1 worm cellular context compared by ENCODE assay signal in the genomic region with DNA sequence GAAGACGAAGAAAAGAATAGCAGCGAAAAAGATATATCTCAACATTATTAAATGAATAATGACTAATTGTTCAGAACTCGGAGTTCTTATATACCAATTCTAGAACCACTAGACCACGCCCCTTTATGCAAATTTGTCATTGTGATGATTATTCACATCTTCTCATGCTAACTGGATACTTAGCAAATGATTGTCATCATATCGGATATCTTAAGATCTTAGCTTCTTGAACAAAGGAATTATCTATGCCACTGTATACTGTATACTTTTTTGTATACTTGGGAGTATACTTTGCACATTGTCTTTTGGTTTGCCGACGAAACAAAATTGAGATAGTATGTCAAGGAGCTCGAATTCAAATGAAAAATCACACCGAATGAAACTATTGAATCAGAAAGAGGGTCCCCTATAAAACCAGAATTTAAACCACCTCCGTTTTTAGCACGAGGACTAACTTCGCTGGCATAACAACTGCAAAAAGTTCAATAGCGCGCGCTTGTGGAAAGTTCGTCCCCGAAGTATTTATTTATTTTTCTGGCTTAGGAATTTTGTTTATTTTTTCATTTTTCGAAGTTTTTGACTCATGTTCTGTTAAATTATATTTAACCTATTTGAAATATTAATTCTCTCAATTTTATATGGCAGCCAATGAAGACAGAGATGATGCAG.
A peak's percentile ranks its signal among the peaks of the same experiment; 100 is the strongest.
TF ChIP-seq lines count a peak whose summit lies in the region.

sdz-1 (minus strand) TSS at position 51 of the 669 bp plus-strand sequence.
vps-33.1 (plus strand) TSS at position 639 of the 669 bp plus-strand sequence.

TF ChIP-seq in whole organism, L1 larva, 84 proteins besides CTCF, POLR2A, EP300 and RAD21 (continued from another document):
- TF ChIP-seq mdl-1 (tag; optimal IDR thresholded peaks at IDR 0.05; lab: Kevin White, UChicago) (peak in 1 of 2 experiments; percentile 58), elt-2 (tag; optimal IDR thresholded peaks at IDR 0.05; lab: Kevin White, UChicago) (no peak), lsy-2 (tag; optimal IDR thresholded peaks at IDR 0.05; lab: Kevin White, UChicago) (peak; percentile 42 to 86), C16A3.4 (tag; optimal IDR thresholded peaks at IDR 0.05; lab: Kevin White, UChicago) (peak; percentile 70), dpl-1 (GFP tag; optimal IDR thresholded peaks at IDR 0.05; lab: Kevin White, UChicago) (peak; percentile 73 to 89 (median 83)), pqm-1 (tag; optimal IDR thresholded peaks at IDR 0.05; lab: Kevin White, UChicago) (no peak), lin-13 (GFP tag; optimal IDR thresholded peaks at IDR 0.05; lab: Kevin White, UChicago) (no peak), nhr-77 (tag; optimal IDR thresholded peaks at IDR 0.05; lab: Kevin White, UChicago) (peak; percentile 3), lir-3 (tag; optimal IDR thresholded peaks at IDR 0.05; lab: Kevin White, UChicago; ENCODE audit: poor library complexity) (peak; percentile 74), unc-86 (tag; optimal IDR thresholded peaks at IDR 0.05; lab: Kevin White, UChicago) (no peak), sup-37 (GFP tag; optimal IDR thresholded peaks at IDR 0.05; lab: Kevin White, UChicago) (no peak), lin-14 (GFP tag; optimal IDR thresholded peaks at IDR 0.05; lab: Kevin White, UChicago) (peak; percentile 49), sox-4 (tag; optimal IDR thresholded peaks at IDR 0.05; lab: Kevin White, UChicago) (no peak), unc-130 (tag; optimal IDR thresholded peaks at IDR 0.05; lab: Kevin White, UChicago) (peak; percentile 24), C34B4.2 (tag; optimal IDR thresholded peaks at IDR 0.05; lab: Kevin White, UChicago) (no peak), F16B12.6 (tag; optimal IDR thresholded peaks at IDR 0.05; lab: Kevin White, UChicago) (peak; percentile 49), grh-1 (GFP tag; IDR thresholded peaks at IDR 0.05; lab: Robert Waterston, UW) (no peak), nhr-19 (GFP tag; conservative IDR thresholded peaks at IDR 0.05; lab: Robert Waterston, UW) (0 out of 2 replicates have a peak, but pooled peaks have one; percentile 17), dsc-1 (tag; optimal IDR thresholded peaks at IDR 0.05; lab: Kevin White, UChicago) (peak; percentile 9), nhr-28 (tag; optimal IDR thresholded peaks at IDR 0.05; lab: Kevin White, UChicago) (no peak), egl-13 (tag; optimal IDR thresholded peaks at IDR 0.05; lab: Kevin White, UChicago) (peak; percentile 14), fkh-8 (tag; optimal IDR thresholded peaks at IDR 0.05; lab: Kevin White, UChicago) (no peak), pag-3 (tag; optimal IDR thresholded peaks at IDR 0.05; lab: Kevin White, UChicago; ENCODE audit: borderline replicate concordance, insufficient read depth) (no peak), unc-30 (tag; optimal IDR thresholded peaks at IDR 0.05; lab: Kevin White, UChicago) (no peak), irx-1 (tag; optimal IDR thresholded peaks at IDR 0.05; lab: Kevin White, UChicago) (no peak), fkh-4 (tag; optimal IDR thresholded peaks at IDR 0.05; lab: Kevin White, UChicago; ENCODE audit: borderline replicate concordance) (peak; percentile 10), sptf-1 (tag; optimal IDR thresholded peaks at IDR 0.05; lab: Kevin White, UChicago) (no peak), ceh-88 (GFP tag; IDR thresholded peaks at IDR 0.05; lab: Robert Waterston, UW) (no peak), nhr-11 (tag; optimal IDR thresholded peaks at IDR 0.05; lab: Kevin White, UChicago) (no peak), ama-1 (optimal IDR thresholded peaks at IDR 0.05; lab: Kevin White, UChicago) (no peak), nhr-76 (tag; optimal IDR thresholded peaks at IDR 0.05; lab: Kevin White, UChicago) (no peak), blmp-1 (tag; optimal IDR thresholded peaks at IDR 0.05; lab: Kevin White, UChicago) (peak; percentile 63), tbx-2 (tag; optimal IDR thresholded peaks at IDR 0.05; lab: Kevin White, UChicago) (peak; percentile 55), ztf-4 (tag; optimal IDR thresholded peaks at IDR 0.05; lab: Kevin White, UChicago) (no peak), nhr-20 (tag; optimal IDR thresholded peaks at IDR 0.05; lab: Kevin White, UChicago) (peak; percentile 34), alr-1 (tag; optimal IDR thresholded peaks at IDR 0.05; lab: Kevin White, UChicago; ENCODE audit: borderline replicate concordance) (no peak), hlh-4 (tag; optimal IDR thresholded peaks at IDR 0.05; lab: Kevin White, UChicago) (no peak), nhr-237 (tag; optimal IDR thresholded peaks at IDR 0.05; lab: Kevin White, UChicago) (no peak), vab-15 (tag; optimal IDR thresholded peaks at IDR 0.05; lab: Kevin White, UChicago) (no peak), swsn-7 (tag; optimal IDR thresholded peaks at IDR 0.05; lab: Kevin White, UChicago) (no peak), aha-1 (tag; optimal IDR thresholded peaks at IDR 0.05; lab: Kevin White, UChicago) (no peak), zip-4 (GFP tag; optimal IDR thresholded peaks at IDR 0.05; lab: Kevin White, UChicago) (no peak), mep-1 (tag; optimal IDR thresholded peaks at IDR 0.05; lab: Kevin White, UChicago) (no peak), jun-1 (tag; optimal IDR thresholded peaks at IDR 0.05; lab: Kevin White, UChicago) (no peak), nhr-71 (tag; optimal IDR thresholded peaks at IDR 0.05; lab: Kevin White, UChicago) (peak; percentile 61), hlh-17 (GFP tag; optimal IDR thresholded peaks at IDR 0.05; lab: Kevin White, UChicago; ENCODE audit: borderline replicate concordance) (no peak), nhr-85 (tag; lab: Kevin White, UChicago) (peak; percentile 63), Y116A8C.19 (tag; optimal IDR thresholded peaks at IDR 0.05; lab: Kevin White, UChicago; ENCODE audit: borderline replicate concordance) (no peak), lin-15B (tag; optimal IDR thresholded peaks at IDR 0.05; lab: Kevin White, UChicago) (peak; percentile 44), efl-3 (GFP tag; optimal IDR thresholded peaks at IDR 0.05; lab: Kevin White, UChicago) (no peak), ces-1 (GFP tag; optimal IDR thresholded peaks at IDR 0.05; lab: Kevin White, UChicago) (no peak), ets-5 (GFP tag; IDR thresholded peaks at IDR 0.05; lab: Robert Waterston, UW) (no peak), isw-1 (GFP tag; IDR thresholded peaks at IDR 0.05; lab: Robert Waterston, UW) (peak; percentile 33), fos-1 (tag; optimal IDR thresholded peaks at IDR 0.05; lab: Kevin White, UChicago) (no peak), ceh-90 (tag; optimal IDR thresholded peaks at IDR 0.05; lab: Kevin White, UChicago) (peak; percentile 78), egl-27 (tag; optimal IDR thresholded peaks at IDR 0.05; lab: Kevin White, UChicago) (no peak), hpl-2 (GFP tag; optimal IDR thresholded peaks at IDR 0.05; lab: Kevin White, UChicago) (no peak)
TF ChIP-seq in whole organism, L1 larva: peak in this region for 33.
